Fruit fly (Drosophila melanogaster) whole organism, embryonic: ENCODE measurements around the gene Dsor1.
A peak's percentile ranks its signal among the peaks of the same experiment; 100 is the strongest.

Experiments used
- Asciz ChIP-seq: fragments of 200-800 bp; sonication (Bioruptor generic); optimal IDR thresholded peaks from 2 replicates; lab custom pipeline; 2017; ENCODE audit warnings: missing biosample characterization, mild to moderate bottlenecking, missing genetic modification characterization, missing genetic modification reagents
- Bgb ChIP-seq: fragments of 200-800 bp; sonication (Bioruptor generic); IDR thresholded peaks from 2 replicates; pipeline ENCODE4 v1.3.6; 2022; ENCODE audit warnings: missing biosample characterization, missing genetic modification characterization; ENCODE audit not compliant: partially characterized antibody
- CG10366 ChIP-seq: fragments of 200-800 bp; sonication (Bioruptor generic); IDR thresholded peaks from 2 replicates; pipeline ENCODE4 v1.3.6; 2022; ENCODE audit warnings: missing biosample characterization, missing genetic modification characterization
- CG10959 ChIP-seq: fragments of 200-800 bp; sonication (Bioruptor generic); IDR thresholded peaks from 2 replicates; pipeline ENCODE4 v1.3.6; 2022; ENCODE audit warnings: missing biosample characterization, missing genetic modification characterization
- CG10979 ChIP-seq: fragments of 200-800 bp; sonication (Bioruptor generic); optimal IDR thresholded peaks from 2 replicates; lab custom pipeline; 2018; ENCODE audit warnings: missing biosample characterization, mild to moderate bottlenecking, missing genetic modification characterization, moderate library complexity
- CG11247 ChIP-seq: fragments of 200-800 bp; sonication (Bioruptor generic); IDR thresholded peaks from 2 replicates; pipeline ENCODE4 v1.3.6; 2022; ENCODE audit warnings: missing biosample characterization, missing genetic modification characterization
- CG11504 ChIP-seq: fragments of 200-800 bp; sonication (Bioruptor generic); optimal IDR thresholded peaks from 3 replicates; lab custom pipeline; 2019; ENCODE audit warnings: missing biosample characterization, mild to moderate bottlenecking, missing genetic modification characterization, moderate library complexity
- CG11723 ChIP-seq: fragments of 200-800 bp; sonication (Bioruptor generic); optimal IDR thresholded peaks from 2 replicates; lab custom pipeline; 2017; ENCODE audit warnings: missing biosample characterization, mild to moderate bottlenecking, missing genetic modification characterization
- CG12071 ChIP-seq: fragments of 200-800 bp; sonication (Bioruptor generic); optimal IDR thresholded peaks from 3 replicates; lab custom pipeline; 2018; ENCODE audit warnings: missing biosample characterization, mild to moderate bottlenecking, missing genetic modification characterization
- CG12769 ChIP-seq: fragments of 200-800 bp; sonication (Bioruptor generic); optimal IDR thresholded peaks from 2 replicates; lab custom pipeline; 2019; ENCODE audit warnings: missing biosample characterization, mild to moderate bottlenecking, missing genetic modification characterization, moderate library complexity
- CG13296 ChIP-seq: fragments of 200-800 bp; sonication (Bioruptor generic); optimal IDR thresholded peaks from 3 replicates; lab custom pipeline; 2018; ENCODE audit warnings: missing biosample characterization, mild to moderate bottlenecking, missing genetic modification characterization
- CG1603 ChIP-seq: fragments of 200-800 bp; sonication (Bioruptor generic); optimal IDR thresholded peaks from 2 replicates; lab custom pipeline; 2019; ENCODE audit warnings: missing biosample characterization, mild to moderate bottlenecking, missing genetic modification characterization, moderate library complexity
- CG1792 ChIP-seq: fragments of 200-800 bp; sonication (Bioruptor generic); optimal IDR thresholded peaks from 2 replicates; lab custom pipeline; 2016; ENCODE audit warnings: missing biosample characterization, missing genetic modification characterization
- CG18619 ChIP-seq: fragments of 200-800 bp; sonication (Bioruptor generic); optimal IDR thresholded peaks from 3 replicates; lab custom pipeline; 2017; ENCODE audit warnings: missing biosample characterization, mild to moderate bottlenecking, missing genetic modification characterization
- CG32767 ChIP-seq: fragments of 200-800 bp; sonication (Bioruptor generic); IDR thresholded peaks from 2 replicates; pipeline ENCODE4 v1.3.6; 2022; ENCODE audit warnings: missing biosample characterization, missing genetic modification characterization
- CG8290 ChIP-seq, 3 experiments: fragments of 200-800 bp; sonication (Bioruptor generic); optimal IDR thresholded peaks; 2 replicates each; lab custom pipeline; 2016 to 2019; ENCODE audit warnings: missing biosample characterization in 3 of 3, missing genetic modification characterization in 3 of 3, mild to moderate bottlenecking in 2 of 3, moderate library complexity in 1 of 3
- CG9932 ChIP-seq: fragments of 200-800 bp; sonication (Bioruptor generic); IDR thresholded peaks from 2 replicates; pipeline ENCODE4 v1.3.6; 2022; ENCODE audit warnings: missing biosample characterization, missing genetic modification characterization
- D ChIP-seq, 2 experiments: fragments of 200-800 bp in 1 of 2; fragments of >200 bp in 1 of 2; sonication (Bioruptor generic) in 1 of 2; optimal IDR thresholded peaks; 2 replicates in 1 of 2; 3 replicates in 1 of 2; lab custom pipeline; 2017; ENCODE audit warnings: mild to moderate bottlenecking in 1 of 2, missing biosample characterization in 1 of 2, missing genetic modification characterization in 1 of 2, missing genetic modification reagents in 1 of 2
- Doc2 ChIP-seq: fragments of 200-800 bp; sonication (Bioruptor generic); IDR thresholded peaks from 2 replicates; pipeline ENCODE4 v1.3.6; 2022; ENCODE audit warnings: missing biosample characterization, missing genetic modification characterization
- Drgx ChIP-seq: fragments of 200-800 bp; sonication (Bioruptor generic); IDR thresholded peaks from 2 replicates; pipeline ENCODE4 v1.3.6; 2022; ENCODE audit warnings: missing biosample characterization, missing genetic modification characterization
- Fer2 ChIP-seq: fragments of 200-800 bp; sonication (Bioruptor generic); optimal IDR thresholded peaks from 2 replicates; lab custom pipeline; 2018; ENCODE audit warnings: missing biosample characterization, mild to moderate bottlenecking, missing genetic modification characterization, moderate library complexity
- HLH3B ChIP-seq: fragments of 200-800 bp; sonication (Bioruptor generic); IDR thresholded peaks from 2 replicates; pipeline ENCODE4 v1.3.6; 2022; ENCODE audit warnings: missing biosample characterization, missing genetic modification characterization
- HLH54F ChIP-seq: fragments of 200-800 bp; sonication (Bioruptor generic); optimal IDR thresholded peaks from 3 replicates; lab custom pipeline; 2016; ENCODE audit warnings: missing biosample characterization, missing genetic modification characterization
- Hr51 ChIP-seq, 2 experiments: fragments of 200-800 bp; sonication (Bioruptor generic); optimal IDR thresholded peaks; 2 replicates in 1 of 2; 3 replicates in 1 of 2; lab custom pipeline; 2016 to 2018; ENCODE audit warnings: missing biosample characterization in 2 of 2, missing genetic modification characterization in 2 of 2, mild to moderate bottlenecking in 1 of 2, moderate library complexity in 1 of 2
- Meics ChIP-seq: fragments of 200-800 bp; sonication (Bioruptor generic); optimal IDR thresholded peaks from 2 replicates; lab custom pipeline; 2017; ENCODE audit warnings: missing biosample characterization, mild to moderate bottlenecking, missing genetic modification characterization
- NK7.1 ChIP-seq: fragments of 200-800 bp; sonication (Bioruptor generic); optimal IDR thresholded peaks from 3 replicates; lab custom pipeline; 2016; ENCODE audit warnings: missing biosample characterization, missing genetic modification characterization
- NfI ChIP-seq: fragments of 200-800 bp; sonication (Bioruptor generic); optimal IDR thresholded peaks from 3 replicates; lab custom pipeline; 2018; ENCODE audit warnings: missing biosample characterization, mild to moderate bottlenecking, missing genetic modification characterization, moderate library complexity
- Optix ChIP-seq: fragments of 200-800 bp; sonication (Bioruptor generic); IDR thresholded peaks from 3 replicates; pipeline ENCODE4 v1.3.6; 2022; ENCODE audit warnings: missing biosample characterization, missing genetic modification characterization
- Rfx ChIP-seq: fragments of 200-800 bp; sonication (Bioruptor generic); IDR thresholded peaks from 2 replicates; pipeline ENCODE4 v1.3.6; 2022; ENCODE audit warnings: missing biosample characterization, missing genetic modification characterization
- Ssrp ChIP-seq: fragments of 200-800 bp; sonication (Bioruptor generic); optimal IDR thresholded peaks from 2 replicates; lab custom pipeline; 2018; ENCODE audit warnings: missing biosample characterization, mild to moderate bottlenecking, missing genetic modification characterization, moderate library complexity
- amos ChIP-seq: fragments of 200-800 bp; sonication (Bioruptor generic); IDR thresholded peaks from 2 replicates; pipeline ENCODE4 v1.3.6; 2022; ENCODE audit warnings: missing biosample characterization, missing genetic modification characterization; ENCODE audit not compliant: partially characterized antibody
- da ChIP-seq: fragments of 200-800 bp; sonication (Bioruptor generic); optimal IDR thresholded peaks from 2 replicates; lab custom pipeline; 2016; ENCODE audit warnings: missing biosample characterization, missing genetic modification characterization
- danr ChIP-seq: fragments of 200-800 bp; sonication (Bioruptor generic); IDR thresholded peaks from 2 replicates; pipeline ENCODE4 v1.3.6; 2022; ENCODE audit warnings: missing biosample characterization, missing genetic modification characterization
- esg ChIP-seq: fragments of 200-800 bp; sonication (Bioruptor generic); conservative IDR thresholded peaks from 2 replicates; pipeline ENCODE4 v1.3.6; 2022; ENCODE audit warnings: missing biosample characterization, missing genetic modification characterization
- ewg ChIP-seq: fragments of 200-800 bp; sonication (Bioruptor generic); optimal IDR thresholded peaks from 3 replicates; lab custom pipeline; 2017; ENCODE audit warnings: mild to moderate bottlenecking, missing biosample characterization, missing genetic modification reagents, missing genetic modification characterization
- grn ChIP-seq: fragments of 200-800 bp; sonication (Bioruptor generic); optimal IDR thresholded peaks from 3 replicates; lab custom pipeline; 2017; ENCODE audit warnings: missing biosample characterization, missing genetic modification characterization
- gsb ChIP-seq: fragments of 200-800 bp; sonication (Bioruptor generic); IDR thresholded peaks from 2 replicates; pipeline ENCODE4 v1.3.6; 2022; ENCODE audit warnings: missing biosample characterization, missing genetic modification characterization
- gt ChIP-seq: fragments of 200-800 bp; sonication (Bioruptor generic); IDR thresholded peaks from 2 replicates; pipeline ENCODE4 v1.3.6; 2022; ENCODE audit warnings: missing biosample characterization, missing genetic modification characterization
- hkb ChIP-seq, 2 experiments: fragments of 200-800 bp in 1 of 2; fragments of >200 bp in 1 of 2; sonication (Bioruptor generic) in 1 of 2; IDR thresholded peaks in 1 of 2; optimal IDR thresholded peaks in 1 of 2; 2 replicates each; pipeline versions ENCODE4 v1.3.6 to Lab custom; 2017 to 2022; ENCODE audit warnings: missing biosample characterization in 1 of 2, missing genetic modification characterization in 1 of 2
- jumu ChIP-seq: fragments of 200-800 bp; sonication (Bioruptor generic); optimal IDR thresholded peaks from 3 replicates; lab custom pipeline; 2016; ENCODE audit warnings: missing biosample characterization, missing genetic modification characterization
- pan ChIP-seq, 4 experiments: fragments of >200 bp in 3 of 4; fragments of 200-800 bp in 1 of 4; sonication (Bioruptor generic) in 1 of 4; optimal IDR thresholded peaks in 3 of 4; IDR thresholded peaks in 1 of 4; 2 replicates each; pipeline versions ENCODE4 v1.3.6 to Lab custom; 2017 to 2022; ENCODE audit warnings: missing biosample characterization in 2 of 4, missing genetic modification characterization in 2 of 4, mixed read lengths in 1 of 4
- slou ChIP-seq: fragments of 200-800 bp; sonication (Bioruptor generic); optimal IDR thresholded peaks from 3 replicates; lab custom pipeline; 2016; ENCODE audit warnings: missing biosample characterization, missing genetic modification characterization
- sr ChIP-seq: fragments of 200-800 bp; sonication (Bioruptor generic); IDR thresholded peaks from 3 replicates; pipeline ENCODE4 v1.3.6; 2022; ENCODE audit warnings: missing biosample characterization, missing genetic modification characterization
- toy ChIP-seq: fragments of 200-800 bp; sonication (Bioruptor generic); IDR thresholded peaks from 2 replicates; pipeline ENCODE4 v1.3.6; 2022; ENCODE audit warnings: missing biosample characterization, missing genetic modification characterization
- unpg ChIP-seq: fragments of 200-800 bp; sonication (Bioruptor generic); optimal IDR thresholded peaks from 3 replicates; lab custom pipeline; 2018; ENCODE audit warnings: missing biosample characterization, mild to moderate bottlenecking, missing genetic modification characterization, moderate library complexity
- wek ChIP-seq: fragments of 200-800 bp; sonication (Bioruptor generic); optimal IDR thresholded peaks from 3 replicates; lab custom pipeline; 2018; ENCODE audit warnings: missing biosample characterization, mild to moderate bottlenecking, missing genetic modification characterization, moderate library complexity
- zen2 ChIP-seq: fragments of 200-800 bp; sonication (Bioruptor generic); IDR thresholded peaks from 3 replicates; pipeline ENCODE4 v1.3.6; 2022; ENCODE audit warnings: missing biosample characterization, missing genetic modification characterization; ENCODE audit not compliant: partially characterized antibody

The Dsor1 gene

DNA sequence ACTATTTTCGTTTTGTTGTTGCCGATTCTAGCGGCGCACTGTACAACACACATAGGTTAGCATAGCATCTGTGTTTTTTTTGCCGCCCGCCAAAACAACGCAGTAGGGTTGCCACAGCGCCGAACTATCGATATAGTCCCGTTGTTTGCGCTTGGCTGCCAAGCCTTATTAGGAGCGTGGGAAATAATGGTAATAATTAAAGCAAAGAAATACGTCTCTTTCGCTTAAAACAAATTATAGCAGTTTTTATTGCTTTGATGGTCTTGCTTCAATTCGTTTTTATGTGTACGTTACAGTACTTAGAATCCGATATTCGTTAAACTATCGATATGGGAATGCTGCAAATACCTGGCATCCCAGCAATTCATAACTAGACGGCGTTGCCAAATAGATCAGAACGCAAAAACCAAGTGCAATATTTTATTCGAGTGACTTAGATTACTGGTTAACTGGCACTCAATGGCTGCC lies 3.7 kb upstream of the Dsor1 start, which contains the start of the genes mxc and Larp7 (continued):
- TF ChIP-seq CG12769 (tag; lab: Kevin White, UChicago): no peak
- TF ChIP-seq ewg (GFP tag; lab: Kevin White, UChicago): no peak
- TF ChIP-seq CG8290 (GFP tag; optimal IDR thresholded peaks at IDR 0.05; lab: Kevin White, UChicago): peak; percentile 3
- no peak for TF ChIP-seq CG8290 (tag; optimal IDR thresholded peaks at IDR 0.05; lab: Kevin White, UChicago)
- peak; percentile 70 for TF ChIP-seq da (GFP tag; lab: Kevin White, UChicago)
- TF ChIP-seq esg (GFP tag; lab: Robert Waterston, UW): peak; percentile 40; the same call in 1 of the 2 replicates
- no peak for TF ChIP-seq CG13296
- TF ChIP-seq CG12071 (GFP tag; lab: Kevin White, UChicago): no peak
- TF ChIP-seq D (optimal IDR thresholded peaks at IDR 0.05; lab: Kevin White, UChicago): no peak
- TF ChIP-seq D (GFP tag; optimal IDR thresholded peaks at IDR 0.05; lab: Kevin White, UChicago): no peak
- TF ChIP-seq unpg (GFP tag; lab: Kevin White, UChicago): no peak
- TF ChIP-seq Ssrp (tag; lab: Kevin White, UChicago): peak; percentile 59
- peak; percentile 84 for TF ChIP-seq hkb (optimal IDR thresholded peaks at IDR 0.05; lab: Kevin White, UChicago)
- TF ChIP-seq hkb (GFP tag; IDR thresholded peaks at IDR 0.05; lab: Robert Waterston, UW): no peak; the same call in 1 of the 2 replicates
- peak; percentile 27 for TF ChIP-seq CG10979 (tag; lab: Kevin White, UChicago)
- no peak for TF ChIP-seq NK7.1 (GFP tag; lab: Kevin White, UChicago)
- no peak for TF ChIP-seq sr (GFP tag; lab: Robert Waterston, UW)
- no peak for TF ChIP-seq wek
- TF ChIP-seq jumu (GFP tag; lab: Kevin White, UChicago): peak; percentile 75
- 0 out of 2 replicates have a peak, but pooled peaks have one; percentile 20 for TF ChIP-seq CG11247 (GFP tag; lab: Robert Waterston, UW)
- peak; percentile 38; the same call in 1 of the 2 replicates for TF ChIP-seq CG10366
- TF ChIP-seq CG32767 (GFP tag; lab: Robert Waterston, UW): no peak
- no peak for TF ChIP-seq Asciz (GFP tag; lab: Kevin White, UChicago)
- TF ChIP-seq gsb: no peak
- peak; percentile 32; the same call in 1 of the 3 replicates for TF ChIP-seq Optix
- TF ChIP-seq Drgx (GFP tag; lab: Robert Waterston, UW): no peak
- TF ChIP-seq amos (GFP tag; lab: Robert Waterston, UW): peak; percentile 71
- TF ChIP-seq pan (optimal IDR thresholded peaks at IDR 0.05; lab: Kevin White, UChicago): no peak
- TF ChIP-seq pan (GFP tag; optimal IDR thresholded peaks at IDR 0.05 in 1 of 2, IDR thresholded peaks at IDR 0.05 in 1 of 2): peak in 1 of 2 experiments; percentile 38
- peak; percentile 35; the same call in 1 of the 2 replicates for TF ChIP-seq danr
- TF ChIP-seq Hr51 (GFP tag; optimal IDR thresholded peaks at IDR 0.05; lab: Kevin White, UChicago): peak in 1 of 2 experiments; percentile 42
- no peak; the same call in 1 of the 2 replicates for TF ChIP-seq HLH3B (GFP tag; lab: Robert Waterston, UW)
- no peak for TF ChIP-seq CG1603 (tag; lab: Kevin White, UChicago)
- TF ChIP-seq slou (GFP tag; lab: Kevin White, UChicago): no peak
- TF ChIP-seq CG1792: peak; percentile 43
- peak; percentile 43 for TF ChIP-seq CG18619
- TF ChIP-seq HLH54F (GFP tag; lab: Kevin White, UChicago): peak; percentile 79
- no peak for TF ChIP-seq toy (GFP tag; lab: Robert Waterston, UW)
- TF ChIP-seq NfI (GFP tag; lab: Kevin White, UChicago): peak; percentile 60
- TF ChIP-seq CG11723 (GFP tag; lab: Kevin White, UChicago): no peak
- no peak for TF ChIP-seq Doc2
- TF ChIP-seq grn (GFP tag; lab: Kevin White, UChicago): no peak
- peak; percentile 64 for TF ChIP-seq Rfx
- peak; percentile 80 for TF ChIP-seq CG9932 (GFP tag; lab: Robert Waterston, UW)
- no peak for TF ChIP-seq CG10959 (GFP tag; lab: Robert Waterston, UW)
- TF ChIP-seq CG11504 (tag; lab: Kevin White, UChicago): no peak
- peak; percentile 73 for TF ChIP-seq Bgb (GFP tag; lab: Robert Waterston, UW)
- no peak for TF ChIP-seq gt (GFP tag; lab: Robert Waterston, UW)
- TF ChIP-seq Fer2 (tag; lab: Kevin White, UChicago): no peak
- TF ChIP-seq Meics (GFP tag; lab: Kevin White, UChicago): no peak
- peak; percentile 67; the same call in 1 of the 3 replicates for TF ChIP-seq zen2 (GFP tag; lab: Robert Waterston, UW)
